Worm (Caenorhabditis elegans) whole organism, L4/young adult: Measurements from ENCODE around the gene fbxa-14.

Source experiments
- W03F9.2 ChIP-seq: fragments of 150-350 bp; optimal IDR thresholded peaks from 2 replicates; lab custom pipeline; 2014; ENCODE audit warnings: missing biosample characterization, missing genetic modification characterization
- dao-5 ChIP-seq: sonication (generic microtip); optimal IDR thresholded peaks from 2 replicates; lab custom pipeline; 2016; ENCODE audit warnings: missing genotype, missing genetic modification characterization, moderate library complexity, missing compliant biosample characterization
- him-1 ChIP-seq: sonication (generic microtip); optimal IDR thresholded peaks from 2 replicates; lab custom pipeline; 2016; ENCODE audit warnings: missing genotype, missing genetic modification reagents, missing genetic modification characterization, missing compliant biosample characterization

Gene fbxa-14

DNA sequence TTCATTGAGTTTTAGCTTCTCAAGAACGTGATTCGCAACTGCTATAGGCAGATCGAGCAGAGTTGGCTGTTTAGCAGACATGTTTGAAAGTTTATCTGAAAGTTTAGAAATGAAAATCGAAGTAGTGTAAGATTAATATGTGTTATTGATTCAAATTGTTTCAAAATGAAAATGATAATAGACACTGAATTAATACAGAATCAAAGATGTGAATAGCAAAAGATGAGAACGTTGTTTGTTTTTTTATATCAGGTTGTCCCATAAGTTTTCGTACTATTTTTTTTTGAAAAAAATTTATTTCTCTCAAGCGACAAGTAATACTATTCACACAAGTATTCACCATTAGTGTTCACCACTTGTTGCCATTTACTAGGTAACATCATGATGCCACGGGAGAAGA, 31.3 kb downstream of the fbxa-14 start, which contains the start of gene fbxa-36:
Gene fbxa-36, minus strand, starts transcription at position 101 of the 400 bp plus-strand sequence.
- no peak for TF ChIP-seq him-1 (tag; lab: Kevin White, UChicago)
- no peak for TF ChIP-seq W03F9.2 (tag; lab: Kevin White, UChicago)

DNA sequence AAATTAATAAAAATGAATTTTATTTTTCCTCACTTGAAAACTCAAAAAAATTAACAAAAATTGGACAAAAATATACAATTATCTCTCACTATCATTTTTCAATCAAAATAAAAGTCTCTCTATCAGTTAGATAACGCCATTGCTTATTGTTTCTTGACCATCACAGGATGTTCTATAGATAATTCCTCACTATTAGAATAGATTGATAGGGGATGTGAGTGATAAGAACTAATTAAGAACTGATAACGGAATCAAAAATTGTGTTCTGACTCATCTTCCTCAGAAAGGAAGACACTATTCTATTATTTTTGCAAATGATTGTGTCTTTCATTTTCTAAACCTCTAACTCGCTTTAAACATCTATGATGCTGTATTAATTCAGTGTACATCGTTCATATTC, 35.3 kb downstream of the fbxa-14 start:
- TF ChIP-seq dao-5 (tag; lab: Kevin White, UChicago) (no peak), W03F9.2 (tag; lab: Kevin White, UChicago) (no peak), him-1 (tag; lab: Kevin White, UChicago) (no peak)

DNA sequence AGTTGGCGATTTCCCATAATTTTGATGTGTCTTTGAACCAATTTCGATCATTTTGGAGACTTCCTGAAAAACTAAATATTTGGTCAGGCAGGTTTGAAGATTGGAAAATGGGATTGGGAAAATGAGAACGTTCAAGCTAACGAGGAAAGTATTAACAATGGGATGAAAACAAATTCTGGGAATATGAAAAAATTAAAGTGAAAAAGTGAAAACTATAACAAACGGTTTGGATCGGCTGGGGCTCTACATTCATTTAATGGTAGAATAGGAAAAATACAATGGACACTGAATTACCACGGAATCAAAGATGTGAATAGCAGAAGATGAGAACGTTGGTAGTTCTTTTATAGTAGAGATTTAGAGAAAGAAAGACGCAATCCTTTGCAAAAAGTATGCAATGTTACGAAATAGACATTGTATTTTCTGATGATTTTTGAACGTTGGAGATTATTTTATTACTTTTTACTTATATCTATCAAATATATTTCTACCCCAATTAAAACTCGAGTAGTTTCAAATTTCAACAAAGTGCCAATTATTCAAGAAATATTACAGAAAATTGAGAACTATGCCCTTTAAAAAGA, 35.8 kb downstream of the fbxa-14 start, which contains the start of gene fbxa-50:
Gene fbxa-50, minus strand, starts transcription at position 51 of the 584 bp plus-strand sequence.
- TF ChIP-seq dao-5 (tag; lab: Kevin White, UChicago): no peak
- TF ChIP-seq him-1 (tag; lab: Kevin White, UChicago): no peak

DNA sequence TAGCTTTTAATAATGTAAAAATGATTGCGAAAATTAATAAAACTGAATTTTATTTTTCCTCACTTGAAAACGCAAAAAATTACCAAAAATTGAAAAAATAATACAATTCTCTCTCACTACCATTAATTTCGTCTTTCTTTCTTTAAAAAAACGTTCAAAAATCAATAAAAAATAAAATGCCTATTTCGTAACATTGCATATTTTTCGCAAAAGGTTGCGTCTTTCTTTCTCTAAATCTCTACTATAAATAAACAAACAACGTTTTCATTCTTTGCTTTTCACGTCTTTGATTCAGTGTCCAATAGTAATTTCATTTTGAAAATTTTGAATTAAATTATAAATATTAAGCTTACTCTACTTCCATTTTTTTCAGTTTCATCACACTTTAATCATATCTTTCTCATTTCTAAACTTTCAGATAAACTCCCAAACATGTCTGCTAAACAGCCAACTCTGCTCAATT, 39.8 kb downstream of the fbxa-14 start, which contains the start of gene fbxa-37:
Gene fbxa-37, plus strand, starts transcription at position 413 of the 463 bp plus-strand sequence.
- TF ChIP-seq him-1 (tag; lab: Kevin White, UChicago) (no peak), dao-5 (tag; lab: Kevin White, UChicago) (no peak), W03F9.2 (tag; lab: Kevin White, UChicago) (no peak)

- TF ChIP-seq dao-5 (tag; lab: Kevin White, UChicago) (no peak), him-1 (tag; lab: Kevin White, UChicago) (no peak), W03F9.2 (tag; lab: Kevin White, UChicago) (no peak)
Observed at ce11 chrIII:1279197-1279596, 45.2 kb downstream of the fbxa-14 start.

ce11 chrIII:1275513-1275912, 48.9 kb downstream of the fbxa-14 start, which contains the start of gene fbxa-30:
TSS of gene fbxa-30 (minus strand) at chrIII:1275613.
- TF ChIP-seq him-1 (tag; lab: Kevin White, UChicago) (no peak), W03F9.2 (tag; lab: Kevin White, UChicago) (no peak), dao-5 (tag; lab: Kevin White, UChicago) (no peak)

DNA sequence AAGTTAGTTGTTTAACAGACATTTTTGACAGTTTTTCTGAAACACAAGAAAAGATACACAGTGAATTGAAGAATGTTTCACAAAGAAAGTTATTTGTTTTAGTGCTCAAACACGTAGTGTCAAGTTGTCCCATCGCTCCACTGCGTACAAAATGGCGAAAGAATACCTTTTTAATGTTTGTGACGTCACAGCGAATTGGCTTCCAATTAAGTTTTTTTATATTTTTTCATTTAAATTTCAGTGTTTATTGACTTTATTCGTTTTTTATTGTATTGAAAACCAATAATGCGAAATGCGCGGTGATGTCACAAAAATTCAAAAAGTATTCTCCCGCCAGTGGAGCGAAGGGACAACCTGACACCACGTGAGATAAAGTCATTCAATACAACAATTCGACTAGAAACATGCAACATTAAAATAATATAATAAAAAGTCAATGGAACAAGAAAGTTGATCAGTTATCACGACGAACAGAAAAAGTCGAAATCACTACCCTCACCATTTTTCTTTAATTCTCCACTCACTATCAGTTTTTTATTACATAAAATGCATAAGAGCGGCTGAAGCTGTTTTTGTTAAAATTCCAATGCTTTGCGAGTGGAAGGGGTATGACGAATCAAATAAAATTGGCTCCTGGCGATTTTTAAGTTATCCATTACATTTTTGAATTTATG, 50.6 kb downstream of the fbxa-14 start, which contains the start of gene fbxa-29:
Gene fbxa-29, minus strand, starts transcription at position 51 of the 674 bp plus-strand sequence.
- TF ChIP-seq W03F9.2 (tag; lab: Kevin White, UChicago): no peak
- no peak for TF ChIP-seq dao-5 (tag; lab: Kevin White, UChicago)
- TF ChIP-seq him-1 (tag; lab: Kevin White, UChicago): no peak
